Worm (Caenorhabditis elegans) whole organism, L2 larva: ENCODE data around the gene lmd-3.

ENCODE experiments used
- elt-3 ChIP-seq: sonication (generic microtip); optimal IDR thresholded peaks from 2 replicates; lab custom pipeline; 2017; ENCODE audit warnings: missing biosample characterization, missing genetic modification characterization
- nhr-25 ChIP-seq: fragments of 150-350 bp; sonication (generic microtip); optimal IDR thresholded peaks from 3 replicates; lab custom pipeline; 2014; ENCODE audit warnings: missing biosample characterization, missing genetic modification characterization
- unc-39 ChIP-seq: fragments of 150-350 bp; optimal IDR thresholded peaks from 2 replicates; lab custom pipeline; 2014; ENCODE audit warnings: missing biosample characterization, missing genetic modification characterization
- ztf-11 ChIP-seq: sonication (generic microtip); optimal IDR thresholded peaks from 2 replicates; lab custom pipeline; 2017; ENCODE audit warnings: missing biosample characterization, missing genetic modification characterization

ce11 chrV:8468740-8469139 is 24.1 kb upstream of the lmd-3 start, which contains the start of gene phf-30:
- TF ChIP-seq elt-3 (tag; lab: Kevin White, UChicago) (no peak), ztf-11 (tag; lab: Kevin White, UChicago) (no peak), unc-39 (tag; lab: Kevin White, UChicago) (no peak), nhr-25 (tag; lab: Kevin White, UChicago) (no peak)
